Worm (Caenorhabditis elegans) whole organism, L4/young adult: Measurements from ENCODE around the gene cyp-34A10.

Source experiments
- W03F9.2 ChIP-seq: fragments of 150-350 bp; optimal IDR thresholded peaks from 2 replicates; lab custom pipeline; 2014; ENCODE audit warnings: missing biosample characterization, missing genetic modification characterization
- dao-5 ChIP-seq: sonication (generic microtip); optimal IDR thresholded peaks from 2 replicates; lab custom pipeline; 2016; ENCODE audit warnings: missing genotype, missing genetic modification characterization, moderate library complexity, missing compliant biosample characterization
- him-1 ChIP-seq: sonication (generic microtip); optimal IDR thresholded peaks from 2 replicates; lab custom pipeline; 2016; ENCODE audit warnings: missing genotype, missing genetic modification reagents, missing genetic modification characterization, missing compliant biosample characterization

DNA sequence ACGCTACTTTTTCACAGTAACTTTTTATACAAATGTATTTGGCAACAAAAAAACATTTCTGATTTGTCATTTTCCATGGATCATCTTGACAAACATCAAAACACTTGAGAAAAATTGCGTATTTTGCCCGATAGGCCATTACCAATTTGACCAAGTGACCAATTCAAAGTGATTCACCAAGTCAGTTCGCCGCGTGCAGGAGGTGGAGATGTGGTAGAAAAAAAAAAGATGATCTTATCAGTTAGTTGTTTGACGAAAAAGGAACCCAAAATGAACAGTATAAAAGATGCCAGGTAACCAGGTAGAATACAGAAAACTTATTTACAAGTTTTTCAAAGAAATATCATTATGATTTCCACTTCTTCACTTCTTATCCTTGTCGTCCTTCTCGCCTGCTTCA is 16.3 kb upstream of the cyp-34A10 start, which contains the start of gene nlp-27:
- TF ChIP-seq him-1 (tag; lab: Kevin White, UChicago) (no peak), dao-5 (tag; lab: Kevin White, UChicago) (no peak), W03F9.2 (tag; lab: Kevin White, UChicago) (no peak)
